Worm (Caenorhabditis elegans) whole organism, late embryonic: ENCODE measurements around the gene F49E8.8.
A peak's percentile ranks its signal among the peaks of the same experiment; 100 is the strongest.

Source experiments
- C38D4.7 ChIP-seq: fragments of 200-800 bp; sonication (Bioruptor generic); optimal IDR thresholded peaks from 2 replicates; lab custom pipeline; 2018; ENCODE audit warnings: mild to moderate bottlenecking, missing genetic modification characterization, moderate library complexity, missing compliant biosample characterization
- K09A11.1 ChIP-seq: sonication (generic microtip); optimal IDR thresholded peaks from 2 replicates; lab custom pipeline; 2017; ENCODE audit warnings: antibody characterized with exemption, mild to moderate bottlenecking, missing genetic modification characterization, missing compliant biosample characterization; ENCODE audit not compliant: insufficient read depth
- ahr-1 ChIP-seq: sonication (generic microtip); optimal IDR thresholded peaks from 2 replicates; lab custom pipeline; 2016; ENCODE audit warnings: missing genetic modification characterization, missing compliant biosample characterization
- ama-1 ChIP-seq: fragments of 150-350 bp; optimal IDR thresholded peaks from 2 replicates; lab custom pipeline; 2014
- ceh-14 ChIP-seq: sonication (generic microtip); optimal IDR thresholded peaks from 2 replicates; lab custom pipeline; 2016; ENCODE audit warnings: missing genotype, missing genetic modification characterization, missing compliant biosample characterization
- ceh-18 ChIP-seq: sonication (generic microtip); optimal IDR thresholded peaks from 2 replicates; lab custom pipeline; 2016; ENCODE audit warnings: missing genetic modification characterization, missing compliant biosample characterization
- ceh-19 ChIP-seq: fragments of 200-800 bp; sonication (Bioruptor generic); optimal IDR thresholded peaks from 2 replicates; lab custom pipeline; 2018; ENCODE audit warnings: mild to moderate bottlenecking, missing genetic modification characterization, missing compliant biosample characterization
- ceh-2 ChIP-seq: sonication (generic microtip); optimal IDR thresholded peaks from 2 replicates; lab custom pipeline; 2016; ENCODE audit warnings: missing genotype, missing genetic modification characterization, missing compliant biosample characterization
- ceh-22 ChIP-seq: sonication (generic microtip); optimal IDR thresholded peaks from 2 replicates; lab custom pipeline; 2017; ENCODE audit warnings: missing biosample characterization, missing genetic modification characterization
- ceh-24 ChIP-seq: sonication (generic microtip); optimal IDR thresholded peaks from 2 replicates; lab custom pipeline; 2016; ENCODE audit warnings: mild to moderate bottlenecking, missing genetic modification characterization, missing compliant biosample characterization
- ceh-30 ChIP-seq: fragments of 150-350 bp; optimal IDR thresholded peaks from 2 replicates; lab custom pipeline; 2014; ENCODE audit warnings: missing biosample characterization, missing genetic modification characterization
- ceh-31 ChIP-seq: sonication (generic microtip); optimal IDR thresholded peaks from 2 replicates; lab custom pipeline; 2016; ENCODE audit warnings: missing genetic modification characterization, missing compliant biosample characterization
- ceh-34 ChIP-seq: sonication (generic microtip); optimal IDR thresholded peaks from 2 replicates; lab custom pipeline; 2016; ENCODE audit warnings: mild to moderate bottlenecking, missing genetic modification characterization, missing compliant biosample characterization
- ceh-45 ChIP-seq: fragments of 200-800 bp; sonication (Bioruptor generic); IDR thresholded peaks from 2 replicates; pipeline ENCODE4 v1.3.6; 2022; ENCODE audit warnings: missing genetic modification reagents, missing genetic modification characterization, missing compliant biosample characterization
- ceh-6 ChIP-seq: fragments of 200-800 bp; sonication (Bioruptor generic); optimal IDR thresholded peaks from 2 replicates; lab custom pipeline; 2018; ENCODE audit warnings: mild to moderate bottlenecking, missing genetic modification characterization, missing compliant biosample characterization
- dmd-4 ChIP-seq: sonication (generic microtip); optimal IDR thresholded peaks from 2 replicates; lab custom pipeline; 2016; ENCODE audit warnings: borderline replicate concordance, missing genetic modification characterization, missing compliant biosample characterization
- dve-1 ChIP-seq: sonication (generic microtip); optimal IDR thresholded peaks from 2 replicates; lab custom pipeline; 2017; ENCODE audit warnings: antibody characterized with exemption, mild to moderate bottlenecking, missing genetic modification characterization, missing compliant biosample characterization
- elt-2 ChIP-seq: sonication (generic microtip); optimal IDR thresholded peaks from 2 replicates; lab custom pipeline; 2016; ENCODE audit warnings: missing genetic modification reagents, missing genetic modification characterization, missing compliant biosample characterization
- elt-4 ChIP-seq: sonication (generic microtip); optimal IDR thresholded peaks from 2 replicates; lab custom pipeline; 2016; ENCODE audit warnings: missing genetic modification characterization, missing compliant biosample characterization
- ets-4 ChIP-seq: sonication (generic microtip); optimal IDR thresholded peaks from 2 replicates; lab custom pipeline; 2016; ENCODE audit warnings: missing genetic modification characterization, missing compliant biosample characterization
- fkh-6 ChIP-seq: sonication (generic microtip); optimal IDR thresholded peaks from 2 replicates; lab custom pipeline; 2016; ENCODE audit warnings: missing genetic modification characterization, missing compliant biosample characterization
- hlh-13 ChIP-seq: fragments of 200-800 bp; sonication (Bioruptor generic); optimal IDR thresholded peaks from 2 replicates; lab custom pipeline; 2018; ENCODE audit warnings: mild to moderate bottlenecking, missing genetic modification characterization, missing compliant biosample characterization
- hlh-15 ChIP-seq: sonication (generic microtip); optimal IDR thresholded peaks from 2 replicates; lab custom pipeline; 2016; ENCODE audit warnings: missing genetic modification characterization, missing compliant biosample characterization
- hlh-30 ChIP-seq: sonication (generic microtip); optimal IDR thresholded peaks from 2 replicates; lab custom pipeline; 2017; ENCODE audit warnings: antibody characterized with exemption, missing genetic modification characterization, missing compliant biosample characterization; ENCODE audit not compliant: insufficient read depth
- hlh-6 ChIP-seq: sonication (generic microtip); optimal IDR thresholded peaks from 2 replicates; lab custom pipeline; 2016; ENCODE audit warnings: missing genotype, missing genetic modification characterization, missing compliant biosample characterization
- hlh-8 ChIP-seq: sonication (generic microtip); optimal IDR thresholded peaks from 2 replicates; lab custom pipeline; 2016; ENCODE audit warnings: missing genotype, missing genetic modification characterization, missing compliant biosample characterization
- lin-11 ChIP-seq: fragments of 200-800 bp; sonication (Bioruptor generic); optimal IDR thresholded peaks from 2 replicates; lab custom pipeline; 2018; ENCODE audit warnings: mild to moderate bottlenecking, missing genetic modification characterization, missing compliant biosample characterization
- madf-2 ChIP-seq: sonication (generic microtip); optimal IDR thresholded peaks from 2 replicates; lab custom pipeline; 2017; ENCODE audit warnings: missing genetic modification characterization, missing compliant biosample characterization
- mec-3 ChIP-seq: sonication (generic microtip); optimal IDR thresholded peaks from 2 replicates; lab custom pipeline; 2016; ENCODE audit warnings: borderline replicate concordance, missing genetic modification characterization, missing compliant biosample characterization
- nfya-1 ChIP-seq: sonication (generic microtip); optimal IDR thresholded peaks from 2 replicates; lab custom pipeline; 2017; ENCODE audit warnings: missing genetic modification characterization, mild to moderate bottlenecking, missing compliant biosample characterization, antibody characterized with exemption, moderate library complexity
- nhr-11 ChIP-seq: fragments of 150-350 bp; optimal IDR thresholded peaks from 2 replicates; lab custom pipeline; 2014; ENCODE audit warnings: missing biosample characterization, missing genetic modification characterization
- nhr-232 ChIP-seq: sonication (generic microtip); optimal IDR thresholded peaks from 2 replicates; lab custom pipeline; 2016; ENCODE audit warnings: missing genetic modification characterization, missing compliant biosample characterization
- npax-4 ChIP-seq: sonication (generic microtip); optimal IDR thresholded peaks from 2 replicates; lab custom pipeline; 2016; ENCODE audit warnings: missing genetic modification characterization, missing compliant biosample characterization
- pag-3 ChIP-seq: sonication (generic microtip); optimal IDR thresholded peaks from 2 replicates; lab custom pipeline; 2016; ENCODE audit warnings: missing compliant biosample characterization, missing genetic modification characterization, borderline replicate concordance
- pat-9 ChIP-seq: fragments of 200-800 bp; sonication (Bioruptor generic); optimal IDR thresholded peaks from 2 replicates; lab custom pipeline; 2018; ENCODE audit warnings: mild to moderate bottlenecking, missing genetic modification characterization, moderate library complexity, missing compliant biosample characterization
- pax-1 ChIP-seq: fragments of 150-350 bp; optimal IDR thresholded peaks from 2 replicates; lab custom pipeline; 2014; ENCODE audit warnings: missing biosample characterization, missing genetic modification characterization
- pha-2 ChIP-seq: sonication (generic microtip); optimal IDR thresholded peaks from 2 replicates; lab custom pipeline; 2017; ENCODE audit warnings: mild to moderate bottlenecking, missing genetic modification characterization, missing compliant biosample characterization
- pqm-1 ChIP-seq: sonication (generic microtip); optimal IDR thresholded peaks from 2 replicates; lab custom pipeline; 2016; ENCODE audit warnings: missing genetic modification characterization, missing compliant biosample characterization
- ref-2 ChIP-seq: sonication (generic microtip); optimal IDR thresholded peaks from 2 replicates; lab custom pipeline; 2016; ENCODE audit warnings: missing genetic modification characterization, missing compliant biosample characterization
- sdc-2 ChIP-seq: sonication (generic microtip); optimal IDR thresholded peaks from 2 replicates; lab custom pipeline; 2016; ENCODE audit warnings: missing genotype, missing genetic modification characterization, missing compliant biosample characterization
- sox-2 ChIP-seq: fragments of 200-800 bp; sonication (Bioruptor generic); IDR thresholded peaks from 2 replicates; pipeline ENCODE4 v1.3.6; 2022; ENCODE audit warnings: missing genetic modification reagents, missing genetic modification characterization, missing compliant biosample characterization
- sox-4 ChIP-seq: sonication (generic microtip); optimal IDR thresholded peaks from 2 replicates; lab custom pipeline; 2017; ENCODE audit warnings: mild to moderate bottlenecking, missing genetic modification characterization, inconsistent platforms, missing compliant biosample characterization
- syd-9 ChIP-seq: sonication (generic microtip); optimal IDR thresholded peaks from 2 replicates; lab custom pipeline; 2016; ENCODE audit warnings: mild to moderate bottlenecking, missing genetic modification characterization, moderate library complexity, missing compliant biosample characterization
- tbx-2 ChIP-seq: sonication (generic microtip); optimal IDR thresholded peaks from 2 replicates; lab custom pipeline; 2016; ENCODE audit warnings: missing genetic modification characterization, missing compliant biosample characterization
- tbx-7 ChIP-seq: sonication (generic microtip); optimal IDR thresholded peaks from 2 replicates; lab custom pipeline; 2016; ENCODE audit warnings: missing genotype, missing genetic modification characterization, missing compliant biosample characterization
- ttx-3 ChIP-seq: sonication (generic microtip); optimal IDR thresholded peaks from 2 replicates; lab custom pipeline; 2016; ENCODE audit warnings: missing genetic modification reagents, missing genetic modification characterization, missing compliant biosample characterization
- unc-3 ChIP-seq, 2 experiments: fragments of 200-800 bp in 1 of 2; sonication (Bioruptor generic) in 1 of 2; sonication (generic microtip) in 1 of 2; conservative IDR thresholded peaks in 1 of 2; optimal IDR thresholded peaks in 1 of 2; 2 replicates each; pipeline versions ENCODE4 v1.3.6 to Lab custom; 2016 to 2022; ENCODE audit warnings: missing compliant biosample characterization in 2 of 2, missing genetic modification characterization in 2 of 2, missing genetic modification reagents in 1 of 2
- unc-42 ChIP-seq: sonication (generic microtip); optimal IDR thresholded peaks from 2 replicates; lab custom pipeline; 2016; ENCODE audit warnings: missing genotype, missing genetic modification characterization, missing compliant biosample characterization
- unc-86 ChIP-seq: sonication (generic microtip); optimal IDR thresholded peaks from 2 replicates; lab custom pipeline; 2016; ENCODE audit warnings: missing genetic modification characterization, missing compliant biosample characterization
- zip-5 ChIP-seq: sonication (generic microtip); optimal IDR thresholded peaks from 2 replicates; lab custom pipeline; 2016; ENCODE audit warnings: missing genetic modification characterization, missing compliant biosample characterization

F49E8.8 gene

ce11 chrIV:7578281-7578680, 21.8 kb downstream of the F49E8.8 start, which contains the start of gene F32E10.5:
F32E10.5 (minus strand) TSS chrIV:7578381.
- no peak for TF ChIP-seq unc-3 (GFP tag; conservative IDR thresholded peaks at IDR 0.05; lab: Robert Waterston, UW)
- no peak for TF ChIP-seq unc-3 (tag; optimal IDR thresholded peaks at IDR 0.05; lab: Kevin White, UChicago)
- TF ChIP-seq pat-9 (tag; lab: Kevin White, UChicago), result no peak
- no peak for TF ChIP-seq sox-2
- no peak for TF ChIP-seq ama-1 (lab: Kevin White, UChicago)
- TF ChIP-seq ceh-2 (tag; lab: Kevin White, UChicago), result no peak
- TF ChIP-seq madf-2, result no peak
- no peak for TF ChIP-seq zip-5 (tag; lab: Kevin White, UChicago)
- TF ChIP-seq pag-3 (tag; lab: Kevin White, UChicago), result no peak

DNA sequence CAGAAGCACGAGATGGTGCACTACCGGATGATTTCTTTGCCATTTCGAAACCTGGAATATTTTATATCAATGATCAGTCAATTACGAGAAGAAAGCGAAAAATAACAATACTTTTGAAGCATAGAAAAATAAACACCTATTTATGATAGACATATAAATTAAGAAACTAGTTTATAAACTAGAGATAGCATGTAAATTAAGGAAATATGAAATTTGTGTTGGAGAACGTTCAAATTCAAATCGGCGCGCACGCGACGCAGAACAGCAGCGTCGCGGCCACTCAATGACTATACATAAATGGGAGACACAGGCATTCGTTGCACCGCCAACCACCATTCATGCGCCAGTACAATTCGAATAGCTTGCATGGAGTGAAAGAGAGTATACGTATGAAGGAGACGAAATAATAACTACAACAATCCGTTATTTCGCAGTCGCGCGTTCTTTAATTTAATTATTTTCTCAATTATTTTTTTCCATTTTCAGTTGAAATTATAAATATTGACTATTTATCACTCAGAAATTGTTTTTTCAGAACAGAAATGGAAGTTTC, 23.7 kb downstream of the F49E8.8 start, which contains the start of the genes cec-5 and nol-10:
Gene cec-5 (minus strand): TSS at position 51 of the 553 bp plus-strand sequence.
Gene nol-10 (plus strand): TSS at position 536 of the 553 bp plus-strand sequence.
- TF ChIP-seq ceh-22 (tag; lab: Kevin White, UChicago), result no peak
- TF ChIP-seq elt-4 (tag; lab: Kevin White, UChicago), result no peak
- no peak for TF ChIP-seq nhr-11 (tag; lab: Kevin White, UChicago)
- no peak for TF ChIP-seq tbx-7
- TF ChIP-seq hlh-15 (tag; lab: Kevin White, UChicago), result no peak
- TF ChIP-seq C38D4.7, result no peak
- TF ChIP-seq tbx-2 (tag; lab: Kevin White, UChicago), result peak; percentile 67
- TF ChIP-seq hlh-13 (GFP tag; lab: Kevin White, UChicago), result no peak
- no peak for TF ChIP-seq npax-4 (tag; lab: Kevin White, UChicago)
- peak; percentile 53 for TF ChIP-seq dve-1 (tag; lab: Kevin White, UChicago)
- TF ChIP-seq K09A11.1 (tag; lab: Kevin White, UChicago), result peak; percentile 14
- TF ChIP-seq ceh-45, result no peak
- no peak for TF ChIP-seq ttx-3
- TF ChIP-seq hlh-30, result peak; percentile 64
- no peak for TF ChIP-seq mec-3 (tag; lab: Kevin White, UChicago)
- no peak for TF ChIP-seq sdc-2 (tag; lab: Kevin White, UChicago)
- TF ChIP-seq nhr-232, result no peak
- peak; percentile 52 for TF ChIP-seq ceh-34 (tag; lab: Kevin White, UChicago)
- peak; percentile 49 for TF ChIP-seq ceh-18 (tag; lab: Kevin White, UChicago)
- no peak for TF ChIP-seq dmd-4 (tag; lab: Kevin White, UChicago)
- no peak; the same call in 1 of the 2 replicates for TF ChIP-seq sox-2
- TF ChIP-seq unc-42, result peak; percentile 92
- TF ChIP-seq hlh-8 (tag; lab: Kevin White, UChicago), result no peak
- TF ChIP-seq pax-1 (tag; lab: Kevin White, UChicago), result no peak
- TF ChIP-seq sox-4 (tag; lab: Kevin White, UChicago), result no peak
- no peak for TF ChIP-seq ets-4
- peak; percentile 83 for TF ChIP-seq ceh-31
- no peak for TF ChIP-seq madf-2
- no peak for TF ChIP-seq ceh-30
- no peak for TF ChIP-seq syd-9 (tag; lab: Kevin White, UChicago)
- no peak for TF ChIP-seq ceh-6
- no peak for TF ChIP-seq pqm-1
- TF ChIP-seq ahr-1, result no peak
- TF ChIP-seq ceh-14 (tag; lab: Kevin White, UChicago), result peak; percentile 52
- TF ChIP-seq unc-86 (tag; lab: Kevin White, UChicago), result no peak
- no peak for TF ChIP-seq fkh-6 (tag; lab: Kevin White, UChicago)
- TF ChIP-seq ceh-19 (GFP tag; lab: Kevin White, UChicago), result peak; percentile 28
- no peak for TF ChIP-seq elt-2
- TF ChIP-seq zip-5 (tag; lab: Kevin White, UChicago), result no peak
- peak; percentile 95 for TF ChIP-seq nfya-1 (tag; lab: Kevin White, UChicago)
- peak; percentile 10 for TF ChIP-seq ref-2 (tag; lab: Kevin White, UChicago)
- TF ChIP-seq ceh-24, result no peak
- TF ChIP-seq hlh-6, result no peak
- no peak for TF ChIP-seq pha-2
- TF ChIP-seq lin-11 (tag; lab: Kevin White, UChicago), result no peak
